Worm (Caenorhabditis elegans): ENCODE measurements around the gene Y32F6A.4.

- TF ChIP-seq flt-1 (GFP tag; IDR thresholded peaks at IDR 0.05) (no peak), klf-2 (GFP tag; conservative IDR thresholded peaks at IDR 0.05) (no peak), ref-1 (GFP tag; conservative IDR thresholded peaks at IDR 0.05) (no peak), tab-1 (GFP tag; IDR thresholded peaks at IDR 0.05) (no peak), ztf-23 (GFP tag; IDR thresholded peaks at IDR 0.05) (no peak), T22C8.4 (GFP tag; IDR thresholded peaks at IDR 0.05) (no peak), med-1 (GFP tag; optimal IDR thresholded peaks at IDR 0.05; ENCODE audit: insufficient read depth) (no peak), cog-1 (tag; optimal IDR thresholded peaks at IDR 0.05) (no peak)
Observed at ce11 chrV:10406313-10406712, 27.6 kb downstream of the Y32F6A.4 start, which contains the start of gene F15H10.7.
